Worm (Caenorhabditis elegans): ENCODE measurements around the gene K07C11.10.
A peak's percentile ranks its signal among the peaks of the same experiment; 100 is the strongest.

Gene K07C11.10

ce11 chrV:8226812-8227211 lies at the start of gene K07C11.10:
Gene K07C11.10 (minus strand): TSS chrV:8226912.
- TF ChIP-seq Y79H2A.3 (GFP tag; conservative IDR thresholded peaks at IDR 0.05) (no peak), attf-5 (GFP tag; optimal IDR thresholded peaks at IDR 0.05) (no peak)

ce11 chrV:8271995-8272394 lies 45.3 kb upstream of the K07C11.10 start, which contains the start of gene asp-5:
Gene asp-5 (plus strand): TSS chrV:8272385.
- TF ChIP-seq Y53G8AR.9 (GFP tag; conservative IDR thresholded peaks at IDR 0.05) (no peak), F10E7.11 (tag; optimal IDR thresholded peaks at IDR 0.05) (no peak), sdz-38 (tag; optimal IDR thresholded peaks at IDR 0.05) (no peak), nhr-80 (tag; optimal IDR thresholded peaks at IDR 0.05) (peak; percentile 59), aptf-3 (GFP tag; IDR thresholded peaks at IDR 0.05) (no peak)

ce11 chrV:8271395-8271794 lies 44.7 kb upstream of the K07C11.10 start:
- TF ChIP-seq dpff-1 (tag; optimal IDR thresholded peaks at IDR 0.05) (no peak), snpc-3.4 (tag; optimal IDR thresholded peaks at IDR 0.05) (no peak), ZK185.1 (tag; optimal IDR thresholded peaks at IDR 0.05; ENCODE audit: poor library complexity, severe bottlenecking) (no peak), bed-2 (GFP tag; IDR thresholded peaks at IDR 0.05) (no peak), hlh-26 (GFP tag; conservative IDR thresholded peaks at IDR 0.05) (no peak), pbrm-1 (GFP tag; IDR thresholded peaks at IDR 0.05) (no peak), egl-18 (GFP tag; IDR thresholded peaks at IDR 0.05) (no peak), ztf-26 (tag; optimal IDR thresholded peaks at IDR 0.05) (no peak), F49E8.2 (tag; optimal IDR thresholded peaks at IDR 0.05; ENCODE audit: insufficient read depth) (no peak), chd-7 (tag; optimal IDR thresholded peaks at IDR 0.05) (no peak), ztf-22 (GFP tag; optimal IDR thresholded peaks at IDR 0.05) (no peak), ztf-18 (tag; optimal IDR thresholded peaks at IDR 0.05) (no peak), unc-62 (GFP tag; optimal IDR thresholded peaks at IDR 0.05) (no peak), Y53G8AR.9 (GFP tag; conservative IDR thresholded peaks at IDR 0.05) (no peak), F39B2.1 (GFP tag; IDR thresholded peaks at IDR 0.05) (no peak), let-526 (GFP tag; IDR thresholded peaks at IDR 0.05) (no peak), ceh-100 (GFP tag; IDR thresholded peaks at IDR 0.05) (no peak), T07F8.4 (tag; optimal IDR thresholded peaks at IDR 0.05) (no peak), ama-1 (optimal IDR thresholded peaks at IDR 0.05) (no peak), ama-1 (GFP tag; optimal IDR thresholded peaks at IDR 0.05) (no peak)

ce11 chrV:8269878-8270277 lies 43.2 kb upstream of the K07C11.10 start:
- TF ChIP-seq ztf-22 (GFP tag; optimal IDR thresholded peaks at IDR 0.05) (peak; percentile 19), die-1 (tag; optimal IDR thresholded peaks at IDR 0.05) (no peak), B0261.1 (tag; optimal IDR thresholded peaks at IDR 0.05) (no peak), atf-7 (tag; optimal IDR thresholded peaks at IDR 0.05) (peak; percentile 86), nhr-120 (GFP tag; IDR thresholded peaks at IDR 0.05) (no peak), rpc-1 (optimal IDR thresholded peaks at IDR 0.05) (no peak), rpc-1 (tag; optimal IDR thresholded peaks at IDR 0.05) (no peak), let-607 (tag; optimal IDR thresholded peaks at IDR 0.05) (peak in 1 of 2 experiments; percentile 18), ets-4 (GFP tag; optimal IDR thresholded peaks at IDR 0.05) (peak; percentile 35), Y95B8A.8 (GFP tag; IDR thresholded peaks at IDR 0.05) (no peak), cebp-1 (GFP tag; IDR thresholded peaks at IDR 0.05) (no peak), cebp-1 (tag; optimal IDR thresholded peaks at IDR 0.05) (peak; percentile 16), tbp1 (GFP tag; optimal IDR thresholded peaks at IDR 0.05) (peak; percentile 9), nhr-80 (tag; optimal IDR thresholded peaks at IDR 0.05) (peak; percentile 69), B0336.3 (GFP tag; IDR thresholded peaks at IDR 0.05) (0 out of 2 replicates have a peak, but pooled peaks have one; percentile 26), nhr-90 (tag; optimal IDR thresholded peaks at IDR 0.05) (peak; percentile 5), snpc-3.4 (tag; optimal IDR thresholded peaks at IDR 0.05) (no peak)

All from whole organism, young adult.